Fruit fly (Drosophila melanogaster): Measurements from ENCODE around the gene Gr93b.

- TF ChIP-seq sna (GFP tag; IDR thresholded peaks at IDR 0.05; ENCODE audit: partially characterized antibody), result no peak
- no peak for TF ChIP-seq CG3407 (GFP tag; optimal IDR thresholded peaks at IDR 0.05)
- TF ChIP-seq slbo (GFP tag; IDR thresholded peaks at IDR 0.05), result no peak
- no peak for TF ChIP-seq pnt (GFP tag; optimal IDR thresholded peaks at IDR 0.05)
- no peak for TF ChIP-seq seq (GFP tag; IDR thresholded peaks at IDR 0.05)
- no peak for TF ChIP-seq CG12071 (GFP tag; optimal IDR thresholded peaks at IDR 0.05)
- TF ChIP-seq Hr39 (optimal IDR thresholded peaks at IDR 0.05), result no peak
- no peak for TF ChIP-seq zfh2 (GFP tag; optimal IDR thresholded peaks at IDR 0.05)
- no peak for TF ChIP-seq CG8478 (optimal IDR thresholded peaks at IDR 0.05)
- TF ChIP-seq Hand (GFP tag; optimal IDR thresholded peaks at IDR 0.05), result no peak
Observed at dm6 chr3R:21880510-21880909, 36.9 kb upstream of the Gr93b start, which contains the start of gene CG31465.
